Worm (Caenorhabditis elegans) whole organism, dauer: ENCODE measurements around the gene T04B8.1.

Source experiments
- unc-62 ChIP-seq: sonication (generic microtip); optimal IDR thresholded peaks from 2 replicates; lab custom pipeline; 2017; ENCODE audit warnings: missing biosample characterization, missing genetic modification reagents, missing genetic modification characterization

T04B8.1 gene

DNA sequence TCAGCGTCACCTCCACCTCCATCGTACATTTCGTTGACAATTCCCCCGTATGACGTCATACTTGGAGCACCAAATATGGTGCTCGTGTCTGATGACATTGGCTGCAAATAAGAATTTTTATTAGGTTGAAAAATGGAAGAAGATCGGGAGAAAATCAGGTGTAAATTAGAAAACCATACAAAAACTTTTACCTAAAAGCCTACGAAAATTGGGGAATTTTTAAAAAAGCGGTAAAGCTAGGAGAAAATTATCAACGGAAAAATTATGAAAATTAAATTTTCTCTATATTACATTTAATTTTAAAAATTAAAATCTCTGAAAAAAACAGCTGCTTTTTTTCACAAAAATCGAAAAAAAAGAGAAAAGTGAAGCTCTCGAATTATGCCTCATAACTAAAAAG is 9.6 kb upstream of the T04B8.1 start, which contains the start of gene T04B8.5:
TSS of gene T04B8.5 (minus strand) at position 101 of the 400 bp plus-strand sequence.
- TF ChIP-seq unc-62 (GFP tag; lab: Kevin White, UChicago) = no peak

DNA sequence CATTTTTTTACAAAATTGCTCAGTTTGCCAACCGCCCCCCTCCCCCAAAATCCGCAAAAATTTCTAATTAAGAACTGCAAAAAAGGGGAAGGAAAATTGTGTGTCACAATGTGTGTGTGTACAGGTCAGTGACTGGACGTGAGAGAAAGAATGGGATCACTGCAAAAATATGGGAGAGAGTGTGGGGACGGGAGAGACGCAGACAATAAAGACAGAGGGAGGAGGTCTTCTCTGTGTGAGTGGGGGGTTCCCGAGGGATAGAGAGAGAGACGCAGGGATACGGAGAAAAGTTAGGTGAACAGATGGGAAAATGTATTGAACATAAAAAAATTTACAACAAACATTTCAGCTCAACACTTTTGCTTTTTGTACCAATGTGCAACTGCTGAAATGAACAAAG is 8.2 kb upstream of the T04B8.1 start:
- TF ChIP-seq unc-62 (GFP tag; lab: Kevin White, UChicago) = no peak

DNA sequence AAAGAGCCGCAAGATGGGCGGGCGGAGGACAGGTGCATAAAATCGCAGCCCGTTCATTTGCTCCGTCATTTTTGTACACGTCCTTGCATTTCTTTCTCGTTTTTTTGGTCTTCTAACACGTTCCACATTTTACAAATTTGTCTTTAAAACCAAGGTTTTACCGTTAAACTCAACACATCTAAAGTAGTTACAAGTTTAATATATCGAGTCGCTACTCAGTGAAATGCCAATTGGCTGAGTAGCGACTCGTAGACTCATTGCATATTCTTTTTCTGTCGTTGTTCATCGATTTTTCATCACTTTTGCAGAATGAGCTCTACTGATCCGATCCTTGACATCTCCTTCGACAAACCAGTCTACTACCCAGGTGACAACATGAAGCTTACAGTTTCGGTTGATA is 6.9 kb upstream of the T04B8.1 start, which contains the start of gene arrd-1:
TSS of gene arrd-1 (plus strand) at position 301 of the 400 bp plus-strand sequence.
- no peak for TF ChIP-seq unc-62 (GFP tag; lab: Kevin White, UChicago)

DNA sequence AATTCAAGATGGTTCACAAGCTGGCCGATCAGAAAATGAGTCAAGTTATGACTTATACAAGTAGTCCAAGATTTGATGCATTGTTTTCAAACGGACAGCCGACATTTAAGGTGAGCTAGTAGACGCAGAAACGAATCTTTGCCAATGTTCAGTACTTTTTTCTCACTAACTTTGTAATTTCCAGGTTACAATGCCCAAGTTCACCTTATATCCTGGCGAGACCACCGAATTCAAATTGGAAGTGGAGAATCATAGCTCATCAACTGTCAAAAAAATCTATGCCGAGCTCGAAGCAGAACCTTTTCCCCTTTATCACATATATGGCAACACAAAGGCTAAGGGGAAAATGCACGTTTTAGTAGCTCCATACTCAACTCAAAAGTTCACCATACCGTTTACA is 6.2 kb upstream of the T04B8.1 start:
- no peak for TF ChIP-seq unc-62 (GFP tag; lab: Kevin White, UChicago)

DNA sequence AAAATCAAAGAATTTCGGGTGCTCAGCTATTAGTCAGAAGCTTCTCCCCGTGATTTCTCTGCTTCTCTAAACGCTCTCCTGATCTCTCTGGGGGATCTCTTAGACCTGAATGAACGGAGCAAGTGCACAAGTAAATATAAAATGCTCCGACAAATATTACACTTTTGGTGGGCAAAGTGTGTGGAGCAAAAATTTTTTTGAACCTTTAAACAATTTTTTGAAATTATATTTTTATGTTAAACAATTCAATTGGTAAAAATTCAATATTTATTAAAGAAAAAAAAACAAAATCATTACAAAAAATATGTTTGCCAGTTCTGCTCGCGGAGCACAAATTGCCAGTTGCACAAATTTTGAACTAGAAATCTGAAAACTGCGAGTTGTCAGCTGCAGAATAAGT is 5.4 kb downstream of the T04B8.1 start, which contains the start of gene K07E8.6:
TSS of gene K07E8.6 (minus strand) at position 101 of the 400 bp plus-strand sequence.
- TF ChIP-seq unc-62 (GFP tag; lab: Kevin White, UChicago) = no peak

DNA sequence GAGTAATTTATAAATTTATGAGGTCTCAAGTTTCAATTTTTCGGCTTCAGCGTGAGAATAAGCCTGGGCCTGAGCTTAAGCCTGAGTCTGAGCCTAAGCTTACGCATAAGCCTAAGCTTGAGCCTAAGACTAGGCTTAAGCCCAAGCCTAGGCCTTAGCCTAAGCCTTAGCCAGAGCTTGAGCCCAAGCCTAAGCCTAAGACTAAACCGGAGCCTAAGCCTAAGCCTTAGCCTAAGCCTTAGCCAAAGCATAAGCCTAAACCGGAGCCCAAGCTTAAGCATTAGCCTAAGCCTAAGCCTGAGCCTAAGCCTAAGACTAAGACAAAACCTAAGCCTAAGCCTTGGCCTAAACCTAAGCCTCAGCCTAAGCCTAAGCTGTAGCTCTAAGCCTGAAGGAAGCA is 9.6 kb downstream of the T04B8.1 start:
- TF ChIP-seq unc-62 (GFP tag; lab: Kevin White, UChicago) = no peak

DNA sequence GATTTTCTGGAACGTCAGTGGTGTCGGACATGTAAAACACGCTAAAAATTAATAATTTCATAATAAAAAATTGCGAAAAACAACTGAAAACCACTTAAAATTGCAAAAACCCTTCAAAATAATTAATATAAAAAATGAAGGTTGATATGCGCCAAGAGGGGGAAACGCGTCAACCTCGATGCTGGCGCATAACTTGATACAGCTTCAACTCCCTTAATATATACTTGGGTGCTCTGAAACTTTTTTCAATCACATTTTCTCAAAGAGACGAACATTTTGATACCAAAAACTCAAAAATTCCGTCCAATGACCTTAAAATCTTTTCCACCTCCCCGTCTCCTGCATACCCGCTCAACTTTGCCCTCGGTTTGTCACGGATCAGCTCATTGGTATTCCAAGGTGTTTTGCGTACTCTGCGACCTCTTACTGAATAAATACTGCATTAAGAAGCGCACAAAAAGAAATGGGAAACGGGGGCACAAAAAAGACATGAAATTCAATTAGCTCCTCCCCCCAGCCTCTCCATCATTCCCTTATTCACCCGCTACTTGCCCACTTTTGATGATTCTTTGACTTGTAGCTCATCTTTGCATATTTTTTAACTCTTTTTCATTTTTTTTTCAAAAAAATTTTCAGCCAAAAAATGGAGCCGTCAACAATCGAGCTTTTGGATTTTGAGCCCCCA is 16.4 kb downstream of the T04B8.1 start, which contains the start of the genes K07E8.7 and frpr-14:
TSS of gene K07E8.7 (minus strand) at position 47 of the 685 bp plus-strand sequence.
TSS of gene frpr-14 (plus strand) at position 635 of the 685 bp plus-strand sequence.
- no peak for TF ChIP-seq unc-62 (GFP tag; lab: Kevin White, UChicago)

DNA sequence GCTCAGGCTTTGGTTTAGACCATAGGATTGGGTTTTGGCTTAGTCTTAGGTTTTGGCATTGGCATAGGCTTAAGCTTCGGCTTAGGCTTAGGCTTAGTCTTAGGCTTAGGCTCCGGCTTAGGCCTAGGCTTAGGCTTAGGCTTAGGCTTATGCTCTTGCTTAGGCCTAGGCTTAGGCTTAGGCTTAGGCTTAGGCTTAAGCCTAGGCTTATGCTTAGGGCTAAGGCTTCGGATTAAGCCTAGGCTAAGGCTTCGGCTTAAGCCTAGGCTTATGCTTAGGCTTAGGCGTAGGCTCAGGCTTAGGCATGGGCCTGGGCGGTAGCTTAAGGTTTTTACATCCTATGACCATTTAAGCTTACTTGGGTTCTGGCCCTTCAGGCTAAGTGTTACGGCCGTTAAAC is 17.2 kb downstream of the T04B8.1 start:
- no peak for TF ChIP-seq unc-62 (GFP tag; lab: Kevin White, UChicago)

DNA sequence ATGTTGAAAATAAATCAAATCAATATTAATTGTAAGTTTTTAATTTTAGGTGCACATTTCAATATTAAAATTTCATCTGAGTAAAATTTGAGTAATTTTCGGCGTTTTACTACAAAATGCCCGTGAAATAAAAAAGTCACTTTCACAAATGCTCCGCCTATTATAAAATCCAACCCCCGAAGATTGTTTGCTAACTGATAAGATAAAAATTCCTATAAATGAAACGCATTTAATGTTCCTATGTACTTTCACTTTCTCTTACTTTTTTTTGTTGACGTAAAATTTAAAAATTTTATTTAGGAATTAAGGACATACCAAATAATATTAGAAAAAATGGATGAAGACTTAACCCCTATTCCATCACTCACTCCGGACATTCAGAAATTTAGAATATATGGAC is 24.3 kb downstream of the T04B8.1 start, which contains the start of gene sdz-24:
TSS of gene sdz-24 (plus strand) at position 301 of the 400 bp plus-strand sequence.
- no peak for TF ChIP-seq unc-62 (GFP tag; lab: Kevin White, UChicago)

DNA sequence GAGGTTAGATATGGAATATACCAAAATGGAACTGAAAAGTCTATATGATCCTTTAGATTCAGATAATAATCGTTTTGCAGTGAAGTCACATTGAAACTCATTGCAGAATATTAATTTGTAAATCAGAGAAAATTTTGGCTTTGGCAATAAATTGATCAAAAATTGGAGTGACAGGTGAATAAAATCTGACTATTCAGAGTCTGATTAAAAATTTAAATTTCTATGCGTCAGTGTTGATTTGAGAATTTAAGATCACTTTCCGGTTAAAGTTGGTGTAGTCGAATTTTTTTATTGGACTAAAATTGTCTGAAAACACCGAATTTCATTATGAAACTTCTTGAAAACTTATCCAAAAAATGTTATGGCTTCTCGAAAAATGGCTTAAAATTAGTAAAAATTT is 27.6 kb downstream of the T04B8.1 start, which contains the start of gene sri-45:
TSS of gene sri-45 (minus strand) at position 101 of the 400 bp plus-strand sequence.
- TF ChIP-seq unc-62 (GFP tag; lab: Kevin White, UChicago) = no peak

DNA sequence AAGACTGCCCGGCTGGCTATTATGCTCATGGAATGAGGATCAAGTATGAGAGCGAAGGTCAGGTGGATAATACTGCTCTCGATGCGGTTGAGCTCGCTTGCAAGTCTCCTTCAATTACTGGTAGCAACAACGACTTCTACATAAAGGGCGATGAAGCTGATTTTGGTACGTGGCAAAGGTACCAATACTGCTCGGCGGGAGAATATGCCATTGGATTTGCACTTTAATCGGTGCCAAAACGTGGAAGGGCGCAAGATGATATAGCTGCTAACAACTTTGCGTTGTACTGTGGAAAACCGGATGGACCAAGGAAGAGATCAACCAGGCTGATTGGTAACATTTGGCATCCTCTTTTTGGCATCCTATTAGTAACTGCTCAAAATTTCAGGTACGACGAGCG is 33.8 kb downstream of the T04B8.1 start:
- no peak for TF ChIP-seq unc-62 (GFP tag; lab: Kevin White, UChicago)

DNA sequence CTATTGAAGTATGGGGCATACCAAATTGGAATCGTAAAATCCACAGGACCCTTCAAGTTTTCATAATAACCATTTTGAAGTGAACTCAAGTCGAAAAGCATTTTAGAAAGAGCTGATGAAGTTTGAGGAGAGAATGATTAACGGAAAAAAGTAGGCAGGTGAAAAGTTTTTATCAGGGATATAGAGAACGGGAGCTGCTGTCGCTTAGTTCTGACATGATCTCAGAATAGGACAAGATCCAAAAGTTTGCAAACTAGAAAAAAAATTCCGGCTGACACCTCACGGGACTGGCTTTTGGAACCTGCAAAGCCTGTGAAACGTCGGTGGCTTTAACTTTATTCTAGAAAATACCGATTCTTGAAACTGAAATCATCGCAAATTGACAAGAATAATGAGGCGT is 36.9 kb downstream of the T04B8.1 start, which contains the start of gene sri-46:
TSS of gene sri-46 (minus strand) at position 101 of the 400 bp plus-strand sequence.
- TF ChIP-seq unc-62 (GFP tag; lab: Kevin White, UChicago) = no peak

DNA sequence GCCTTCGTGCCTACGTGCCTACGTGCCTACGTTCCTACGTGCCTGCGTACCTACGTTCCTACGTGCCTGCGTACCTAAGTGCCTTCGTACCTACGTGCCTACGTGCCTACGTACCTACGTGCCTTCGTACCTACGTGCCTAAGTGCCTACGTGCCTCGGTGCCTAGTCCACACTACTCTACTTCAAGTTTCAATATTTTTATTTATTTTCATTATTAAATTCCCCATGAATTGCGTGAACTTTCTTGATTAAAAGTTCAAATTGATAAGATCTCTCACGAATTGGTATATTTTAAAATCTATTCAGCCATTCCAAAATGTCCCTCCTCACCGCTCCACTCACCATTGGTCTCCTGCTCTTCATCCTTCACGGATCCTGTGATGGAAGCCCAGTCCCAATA is 40.0 kb downstream of the T04B8.1 start, which contains the start of gene Y39F10C.3:
TSS of gene Y39F10C.3 (plus strand) at position 301 of the 400 bp plus-strand sequence.
- no peak for TF ChIP-seq unc-62 (GFP tag; lab: Kevin White, UChicago)

DNA sequence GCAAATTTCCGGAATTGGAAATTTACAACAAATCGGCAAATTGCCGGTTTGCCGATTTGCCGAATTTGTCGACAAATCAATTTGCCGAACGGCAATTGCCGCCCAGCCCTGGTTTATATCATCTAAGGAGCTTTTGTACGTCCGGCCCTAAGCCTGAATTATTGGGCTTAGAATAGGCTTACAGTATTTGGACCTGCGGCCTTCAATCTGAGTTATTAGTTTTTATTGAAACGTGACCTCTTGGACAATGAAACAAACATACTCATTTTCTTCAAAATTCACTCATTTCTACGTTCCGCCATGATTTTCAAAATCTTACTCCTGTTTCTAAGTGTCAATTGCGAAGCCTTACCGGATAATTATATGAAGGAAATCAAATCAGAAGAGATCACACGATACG is 41.2 kb downstream of the T04B8.1 start, which contains the start of gene Y39F10C.1:
TSS of gene Y39F10C.1 (plus strand) at position 301 of the 400 bp plus-strand sequence.
- TF ChIP-seq unc-62 (GFP tag; lab: Kevin White, UChicago) = no peak

DNA sequence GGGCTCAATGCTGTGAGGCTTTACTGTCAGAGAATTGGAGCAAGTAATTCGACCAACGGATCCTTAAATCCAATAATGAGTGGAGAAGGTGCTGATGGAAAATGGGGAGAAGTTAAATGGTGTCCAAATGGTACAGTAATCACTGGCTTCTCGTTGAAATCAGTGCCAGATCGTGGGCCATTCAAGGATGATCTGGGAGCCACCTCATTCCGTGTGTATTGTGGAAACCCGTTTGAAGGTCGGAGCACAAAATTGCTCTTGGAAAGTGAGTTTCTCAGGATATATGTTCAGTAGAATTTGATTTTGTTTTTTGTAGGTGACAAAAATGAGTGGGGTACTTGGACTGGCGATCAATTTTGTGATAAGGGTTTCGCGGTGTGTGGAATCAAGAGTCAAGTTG is 41.7 kb downstream of the T04B8.1 start:
- no peak for TF ChIP-seq unc-62 (GFP tag; lab: Kevin White, UChicago)

DNA sequence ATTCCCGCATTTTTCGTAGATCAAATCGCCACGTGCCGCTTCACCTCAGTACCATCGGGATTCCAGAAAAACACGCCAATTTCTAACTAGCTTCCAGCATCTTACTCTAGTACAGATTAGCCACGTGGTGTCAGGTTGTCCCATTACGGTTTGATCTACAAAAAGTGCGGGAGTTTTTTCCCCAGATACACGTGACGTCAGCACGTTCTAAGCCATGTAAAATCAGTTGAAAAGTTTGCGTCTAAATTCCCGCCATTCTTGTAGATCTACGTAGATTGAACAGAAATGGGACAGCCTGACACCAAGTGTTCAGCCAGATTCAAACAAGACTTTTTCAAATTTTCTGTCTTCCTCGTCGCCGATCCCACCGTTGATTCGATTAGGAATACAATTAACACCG is 44.5 kb downstream of the T04B8.1 start, which contains the start of gene T02H6.9:
TSS of gene T02H6.9 (plus strand) at position 301 of the 400 bp plus-strand sequence.
- no peak for TF ChIP-seq unc-62 (GFP tag; lab: Kevin White, UChicago)
